Fruit fly (Drosophila melanogaster): ENCODE measurements around the gene Uch.

- TF ChIP-seq CG33017 (tag; optimal IDR thresholded peaks at IDR 0.05) (no peak), cnc (optimal IDR thresholded peaks at IDR 0.05) (no peak), kay (GFP tag; ENCODE audit: borderline replicate concordance) (no peak)
Measured at dm6 chr2L:2178810-2179143, 35.2 kb downstream of the Uch start.
